Fruit fly (Drosophila melanogaster): ENCODE data around the gene CG12692.

The CG12692 gene

dm6 chrX:4324781-4325180, 22.6 kb upstream of the CG12692 start (continued):
- TF ChIP-seq CG9932 (GFP tag; IDR thresholded peaks at IDR 0.05) (peak; percentile 100), Gug (GFP tag; IDR thresholded peaks at IDR 0.05) (peak; percentile 99), CoRest (tag; optimal IDR thresholded peaks at IDR 0.05) (peak; percentile 98), gfzf (GFP tag; optimal IDR thresholded peaks at IDR 0.05) (peak; percentile 35), CG8290 (GFP tag; optimal IDR thresholded peaks at IDR 0.05) (peak; percentile 83), CG8290 (tag; optimal IDR thresholded peaks at IDR 0.05) (peak; percentile 10 to 100), Side (GFP tag; optimal IDR thresholded peaks at IDR 0.05) (peak; percentile 98), fu2 (GFP tag; optimal IDR thresholded peaks at IDR 0.05) (peak; percentile 98), shn (GFP tag; optimal IDR thresholded peaks at IDR 0.05) (peak; percentile 94), cato (GFP tag; optimal IDR thresholded peaks at IDR 0.05; ENCODE audit: borderline replicate concordance) (peak; percentile 95), jumu (GFP tag; optimal IDR thresholded peaks at IDR 0.05) (peak; percentile 98), repo (GFP tag; optimal IDR thresholded peaks at IDR 0.05) (peak; percentile 97), CG32767 (GFP tag; IDR thresholded peaks at IDR 0.05) (peak; percentile 97), Meics (GFP tag; optimal IDR thresholded peaks at IDR 0.05) (peak; percentile 98), E2f2 (GFP tag; IDR thresholded peaks at IDR 0.05) (peak; percentile 88), CG3847 (GFP tag; IDR thresholded peaks at IDR 0.05) (peak; percentile 99), CG12236 (GFP tag; optimal IDR thresholded peaks at IDR 0.05) (peak; percentile 89), CG11560 (tag; IDR thresholded peaks at IDR 0.05) (peak; percentile 94), tin (GFP tag; optimal IDR thresholded peaks at IDR 0.05) (peak; percentile 98), CG18619 (GFP tag; optimal IDR thresholded peaks at IDR 0.05) (peak; percentile 98), Eip74EF (GFP tag; optimal IDR thresholded peaks at IDR 0.05) (peak in 1 of 2 experiments; percentile 93), Neu2 (GFP tag; optimal IDR thresholded peaks at IDR 0.05; ENCODE audit: borderline replicate concordance) (peak; percentile 79), cas (GFP tag; IDR thresholded peaks at IDR 0.05) (peak; percentile 99), ap (GFP tag; IDR thresholded peaks at IDR 0.05) (peak; percentile 98), sqz (GFP tag; optimal IDR thresholded peaks at IDR 0.05) (peak; percentile 93), CG15479 (GFP tag; optimal IDR thresholded peaks at IDR 0.05) (no peak), CG8944 (GFP tag; optimal IDR thresholded peaks at IDR 0.05) (peak; percentile 98), CG7928 (GFP tag; optimal IDR thresholded peaks at IDR 0.05) (peak; percentile 85), pb (GFP tag; optimal IDR thresholded peaks at IDR 0.05) (peak; percentile 97), vfl (GFP tag; optimal IDR thresholded peaks at IDR 0.05) (peak; percentile 97), Bgb (GFP tag; IDR thresholded peaks at IDR 0.05; ENCODE audit: partially characterized antibody) (no peak), pho (GFP tag; optimal IDR thresholded peaks at IDR 0.05) (peak; percentile 98), ems (GFP tag; optimal IDR thresholded peaks at IDR 0.05) (peak; percentile 98), CG14710 (tag; optimal IDR thresholded peaks at IDR 0.05) (peak; percentile 81), tup (GFP tag; optimal IDR thresholded peaks at IDR 0.05) (peak; percentile 92), CG3065 (GFP tag; optimal IDR thresholded peaks at IDR 0.05) (peak; percentile 95), slp2 (GFP tag; optimal IDR thresholded peaks at IDR 0.05) (peak; percentile 97), CG4730 (GFP tag; IDR thresholded peaks at IDR 0.05) (peak; percentile 99), CG31388 (GFP tag; optimal IDR thresholded peaks at IDR 0.05) (peak; percentile 97), ERR (GFP tag; optimal IDR thresholded peaks at IDR 0.05) (peak; percentile 97), org-1 (GFP tag; optimal IDR thresholded peaks at IDR 0.05) (peak; percentile 98), eve (GFP tag; optimal IDR thresholded peaks at IDR 0.05) (peak in 1 of 2 experiments; percentile 96), Pdp1 (GFP tag; optimal IDR thresholded peaks at IDR 0.05) (peak; percentile 97 to 98), CG10565 (GFP tag; optimal IDR thresholded peaks at IDR 0.05) (peak; percentile 73), bowl (GFP tag; IDR thresholded peaks at IDR 0.05) (peak; percentile 97), CG31224 (GFP tag; IDR thresholded peaks at IDR 0.05) (peak; percentile 98), Tbp (GFP tag; optimal IDR thresholded peaks at IDR 0.05) (no peak), CG15514 (GFP tag; optimal IDR thresholded peaks at IDR 0.05) (peak; percentile 94), knrl (GFP tag; IDR thresholded peaks at IDR 0.05; ENCODE audit: partially characterized antibody) (0 out of 3 replicates have a peak, but pooled peaks have one; percentile 18), vnd (GFP tag; IDR thresholded peaks at IDR 0.05; ENCODE audit: partially characterized antibody) (no peak), mld (GFP tag; IDR thresholded peaks at IDR 0.05; ENCODE audit: partially characterized antibody) (no peak)
